Fruit fly (Drosophila melanogaster) whole organism, adult: Measurements from ENCODE around the gene gukh.

Experiments
- CG7045 ChIP-seq: fragments of 200-800 bp; sonication (Bioruptor generic); optimal IDR thresholded peaks from 2 replicates; lab custom pipeline; 2017; ENCODE audit warnings: missing biosample characterization, mild to moderate bottlenecking, missing genetic modification characterization
- Clk ChIP-seq: fragments of 200-800 bp; sonication (Bioruptor generic); optimal IDR thresholded peaks from 2 replicates; lab custom pipeline; 2017; ENCODE audit warnings: missing biosample characterization, missing genetic modification characterization
- Mnt ChIP-seq: fragments of 200-800 bp; sonication (Bioruptor generic); optimal IDR thresholded peaks from 2 replicates; lab custom pipeline; 2016; ENCODE audit warnings: missing biosample characterization, mild to moderate bottlenecking, missing genetic modification characterization
- cic ChIP-seq: fragments of 200-800 bp; sonication (Bioruptor generic); optimal IDR thresholded peaks from 2 replicates; lab custom pipeline; 2017; ENCODE audit warnings: missing biosample characterization, mild to moderate bottlenecking, missing genetic modification characterization, moderate library complexity
- kay ChIP-seq: fragments of 200-800 bp; sonication (Bioruptor generic); peaks from one replicate; lab custom pipeline; 2016; ENCODE audit warnings: missing biosample characterization, missing genetic modification characterization, borderline replicate concordance

dm6 chr3R:19014742-19015422, 31.1 kb downstream of the gukh start:
- TF ChIP-seq kay (GFP tag; lab: Kevin White, UChicago), result no peak
- no peak for TF ChIP-seq Clk (GFP tag; lab: Kevin White, UChicago)
- no peak for TF ChIP-seq CG7045
- no peak for TF ChIP-seq cic
- TF ChIP-seq Mnt (GFP tag; lab: Kevin White, UChicago), result no peak
